Fruit fly (Drosophila melanogaster) whole organism, embryonic: Measurements from ENCODE around the gene CG10581.
A peak's percentile ranks its signal among the peaks of the same experiment; 100 is the strongest.

Experiments
- Asciz ChIP-seq: fragments of 200-800 bp; sonication (Bioruptor generic); optimal IDR thresholded peaks from 2 replicates; lab custom pipeline; 2017; ENCODE audit warnings: missing biosample characterization, mild to moderate bottlenecking, missing genetic modification characterization, missing genetic modification reagents
- CG10462 ChIP-seq: fragments of 200-800 bp; sonication (Bioruptor generic); optimal IDR thresholded peaks from 2 replicates; lab custom pipeline; 2016; ENCODE audit warnings: missing biosample characterization, missing genetic modification characterization
- CG10959 ChIP-seq: fragments of 200-800 bp; sonication (Bioruptor generic); IDR thresholded peaks from 2 replicates; pipeline ENCODE4 v1.3.6; 2022; ENCODE audit warnings: missing biosample characterization, missing genetic modification characterization
- CG14860 ChIP-seq: fragments of 200-800 bp; sonication (Bioruptor generic); IDR thresholded peaks from 3 replicates; pipeline ENCODE4 v1.3.6; 2022; ENCODE audit warnings: missing biosample characterization, missing genetic modification characterization; ENCODE audit not compliant: partially characterized antibody
- CG1529 ChIP-seq: fragments of 200-800 bp; sonication (Bioruptor generic); optimal IDR thresholded peaks from 3 replicates; lab custom pipeline; 2018; ENCODE audit warnings: missing biosample characterization, missing genetic modification characterization
- CG2199 ChIP-seq: fragments of 200-800 bp; sonication (Bioruptor generic); IDR thresholded peaks from 3 replicates; pipeline ENCODE4 v1.3.6; 2022; ENCODE audit warnings: missing biosample characterization, missing genetic modification characterization
- CG2202 ChIP-seq: fragments of 200-800 bp; sonication (Bioruptor generic); optimal IDR thresholded peaks from 2 replicates; lab custom pipeline; 2018; ENCODE audit warnings: missing biosample characterization, mild to moderate bottlenecking, missing genetic modification characterization
- CG4328 ChIP-seq: fragments of 200-800 bp; sonication (Bioruptor generic); optimal IDR thresholded peaks from 3 replicates; lab custom pipeline; 2017; ENCODE audit warnings: missing biosample characterization, missing genetic modification reagents, missing genetic modification characterization
- CG4404 ChIP-seq: fragments of 200-800 bp; sonication (Bioruptor generic); IDR thresholded peaks from 2 replicates; pipeline ENCODE4 v1.3.6; 2022; ENCODE audit warnings: missing biosample characterization, missing genetic modification characterization
- CG4707 ChIP-seq: fragments of 200-800 bp; sonication (Bioruptor generic); optimal IDR thresholded peaks from 2 replicates; lab custom pipeline; 2018; ENCODE audit warnings: missing biosample characterization, mild to moderate bottlenecking, missing genetic modification characterization, moderate library complexity
- CG4820 ChIP-seq: fragments of 200-800 bp; sonication (Bioruptor generic); optimal IDR thresholded peaks from 3 replicates; lab custom pipeline; 2016; ENCODE audit warnings: missing biosample characterization, missing genetic modification characterization
- CG5180 ChIP-seq: fragments of 200-800 bp; sonication (Bioruptor generic); optimal IDR thresholded peaks from 3 replicates; lab custom pipeline; 2017; ENCODE audit warnings: missing biosample characterization, missing genetic modification characterization, mild to moderate bottlenecking, moderate library complexity, missing genetic modification reagents
- CG7745 ChIP-seq: fragments of 200-800 bp; sonication (Bioruptor generic); optimal IDR thresholded peaks from 2 replicates; lab custom pipeline; 2018; ENCODE audit warnings: missing biosample characterization, mild to moderate bottlenecking, missing genetic modification characterization, moderate library complexity
- CG7928 ChIP-seq: fragments of 200-800 bp; sonication (Bioruptor generic); optimal IDR thresholded peaks from 2 replicates; lab custom pipeline; 2017; ENCODE audit warnings: missing biosample characterization, mild to moderate bottlenecking, missing genetic modification characterization
- CG8359 ChIP-seq: fragments of 200-800 bp; sonication (Bioruptor generic); optimal IDR thresholded peaks from 2 replicates; lab custom pipeline; 2017; ENCODE audit warnings: missing biosample characterization, mild to moderate bottlenecking, missing genetic modification characterization, borderline replicate concordance
- CG9609 ChIP-seq: fragments of 200-800 bp; sonication (Bioruptor generic); optimal IDR thresholded peaks from 3 replicates; lab custom pipeline; 2016; ENCODE audit warnings: missing biosample characterization, missing genetic modification characterization
- Dek ChIP-seq: fragments of 200-800 bp; sonication (Bioruptor generic); optimal IDR thresholded peaks from 3 replicates; lab custom pipeline; 2019; ENCODE audit warnings: missing biosample characterization, mild to moderate bottlenecking, missing genetic modification characterization, moderate library complexity
- Dip3 ChIP-seq: fragments of 200-800 bp; sonication (Bioruptor generic); optimal IDR thresholded peaks from 3 replicates; lab custom pipeline; 2016; ENCODE audit warnings: missing biosample characterization, missing genetic modification characterization
- H15 ChIP-seq: fragments of 200-800 bp; sonication (Bioruptor generic); IDR thresholded peaks from 3 replicates; pipeline ENCODE4 v1.3.6; 2022; ENCODE audit warnings: missing biosample characterization, missing genetic modification characterization
- Hand ChIP-seq: fragments of 200-800 bp; sonication (Bioruptor generic); optimal IDR thresholded peaks from 2 replicates; lab custom pipeline; 2017; ENCODE audit warnings: mild to moderate bottlenecking, missing biosample characterization, missing genetic modification reagents, missing genetic modification characterization
- Hey ChIP-seq: fragments of 200-800 bp; sonication (Bioruptor generic); optimal IDR thresholded peaks from 3 replicates; lab custom pipeline; 2018; ENCODE audit warnings: missing biosample characterization, mild to moderate bottlenecking, missing genetic modification characterization
- HmgD ChIP-seq: fragments of 200-800 bp; sonication (Bioruptor generic); optimal IDR thresholded peaks from 3 replicates; lab custom pipeline; 2016; ENCODE audit warnings: missing biosample characterization, missing genetic modification characterization
- Rx ChIP-seq: fragments of 200-800 bp; sonication (Bioruptor generic); IDR thresholded peaks from 2 replicates; pipeline ENCODE4 v1.3.6; 2022; ENCODE audit warnings: missing biosample characterization, missing genetic modification characterization
- Taf1 ChIP-seq: fragments of 200-800 bp; sonication (Bioruptor generic); IDR thresholded peaks from 2 replicates; pipeline ENCODE4 v1.3.6; 2022; ENCODE audit warnings: missing biosample characterization, missing genetic modification characterization
- Usf ChIP-seq: fragments of 200-800 bp; sonication (Bioruptor generic); optimal IDR thresholded peaks from 2 replicates; lab custom pipeline; 2017; ENCODE audit warnings: missing genotype, missing biosample characterization, missing genetic modification characterization
- abd-A ChIP-seq: fragments of 200-800 bp; sonication (Bioruptor generic); optimal IDR thresholded peaks from 3 replicates; lab custom pipeline; 2019; ENCODE audit warnings: missing biosample characterization, mild to moderate bottlenecking, missing genetic modification characterization, moderate library complexity
- bigmax ChIP-seq: fragments of 200-800 bp; sonication (Bioruptor generic); optimal IDR thresholded peaks from 2 replicates; lab custom pipeline; 2018; ENCODE audit warnings: missing biosample characterization, mild to moderate bottlenecking, missing genetic modification characterization
- chif ChIP-seq, 2 experiments: fragments of 200-800 bp; sonication (Bioruptor generic); optimal IDR thresholded peaks; 3 replicates each; lab custom pipeline; 2016; ENCODE audit warnings: missing biosample characterization in 2 of 2, missing genetic modification characterization in 2 of 2
- chm ChIP-seq: fragments of 200-800 bp; sonication (Bioruptor generic); IDR thresholded peaks from 2 replicates; pipeline ENCODE4 v1.3.6; 2022; ENCODE audit warnings: missing biosample characterization, missing genetic modification characterization
- da ChIP-seq: fragments of 200-800 bp; sonication (Bioruptor generic); optimal IDR thresholded peaks from 2 replicates; lab custom pipeline; 2016; ENCODE audit warnings: missing biosample characterization, missing genetic modification characterization
- dmrt11E ChIP-seq: fragments of 200-800 bp; sonication (Bioruptor generic); optimal IDR thresholded peaks from 3 replicates; lab custom pipeline; 2018; ENCODE audit warnings: missing biosample characterization, mild to moderate bottlenecking, missing genetic modification characterization, moderate library complexity
- gro ChIP-seq: fragments of 200-800 bp; sonication (Bioruptor generic); optimal IDR thresholded peaks from 2 replicates; lab custom pipeline; 2016; ENCODE audit warnings: missing biosample characterization, missing genetic modification characterization
- gsb ChIP-seq: fragments of 200-800 bp; sonication (Bioruptor generic); IDR thresholded peaks from 2 replicates; pipeline ENCODE4 v1.3.6; 2022; ENCODE audit warnings: missing biosample characterization, missing genetic modification characterization
- h ChIP-seq: fragments of >200 bp; optimal IDR thresholded peaks from 2 replicates; lab custom pipeline; 2017
- hbn ChIP-seq: fragments of 200-800 bp; sonication (Bioruptor generic); IDR thresholded peaks from 2 replicates; pipeline ENCODE4 v1.3.6; 2022; ENCODE audit warnings: missing biosample characterization, missing genetic modification characterization; ENCODE audit not compliant: partially characterized antibody
- mld ChIP-seq: fragments of 200-800 bp; sonication (Bioruptor generic); IDR thresholded peaks from 3 replicates; pipeline ENCODE4 v1.3.6; 2022; ENCODE audit warnings: missing biosample characterization, missing genetic modification characterization; ENCODE audit not compliant: partially characterized antibody
- pita ChIP-seq: fragments of 200-800 bp; sonication (Bioruptor generic); optimal IDR thresholded peaks from 2 replicates; lab custom pipeline; 2017; ENCODE audit warnings: missing biosample characterization, mild to moderate bottlenecking, missing genetic modification characterization
- psq ChIP-seq: fragments of 200-800 bp; sonication (Bioruptor generic); optimal IDR thresholded peaks from 2 replicates; lab custom pipeline; 2017; ENCODE audit warnings: missing biosample characterization, missing genetic modification characterization
- shn ChIP-seq: fragments of 200-800 bp; sonication (Bioruptor generic); optimal IDR thresholded peaks from 3 replicates; lab custom pipeline; 2016; ENCODE audit warnings: missing biosample characterization, missing genetic modification characterization
- sqz ChIP-seq: fragments of 200-800 bp; sonication (Bioruptor generic); optimal IDR thresholded peaks from 3 replicates; lab custom pipeline; 2018; ENCODE audit warnings: missing biosample characterization, mild to moderate bottlenecking, missing genetic modification characterization
- sug ChIP-seq: fragments of 200-800 bp; optimal IDR thresholded peaks from 2 replicates; lab custom pipeline; 2019; ENCODE audit warnings: missing biosample characterization, mild to moderate bottlenecking, missing genetic modification characterization, moderate library complexity
- tgo ChIP-seq: fragments of 200-800 bp; sonication (Bioruptor generic); IDR thresholded peaks from 3 replicates; pipeline ENCODE4 v1.3.6; 2022; ENCODE audit warnings: missing biosample characterization, missing genetic modification characterization
- zen2 ChIP-seq: fragments of 200-800 bp; sonication (Bioruptor generic); IDR thresholded peaks from 3 replicates; pipeline ENCODE4 v1.3.6; 2022; ENCODE audit warnings: missing biosample characterization, missing genetic modification characterization; ENCODE audit not compliant: partially characterized antibody

CG10581 gene

DNA sequence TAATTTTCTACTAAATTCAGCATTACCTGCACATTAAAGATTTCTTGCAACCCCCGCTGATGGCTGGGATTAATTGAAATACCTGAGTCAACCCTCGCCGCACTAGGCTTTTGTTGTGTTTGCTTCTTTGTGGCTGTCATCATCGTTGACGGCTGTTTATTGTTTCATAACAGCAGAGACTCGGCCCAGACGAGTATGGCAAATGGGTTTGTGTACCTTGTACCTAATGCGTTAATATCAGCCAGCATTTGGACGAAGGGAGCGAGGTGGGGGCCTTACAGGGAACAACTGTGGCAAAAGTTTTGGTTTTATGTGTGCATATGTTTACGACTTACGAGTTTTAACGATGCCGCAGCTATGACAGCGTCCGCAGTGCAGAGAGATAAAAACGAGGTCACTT is 21.8 kb upstream of the CG10581 start (continued):
- TF ChIP-seq gro (GFP tag; lab: Kevin White, UChicago) (peak; percentile 10), CG4820 (GFP tag; lab: Kevin White, UChicago) (no peak), mld (GFP tag; lab: Robert Waterston, UW) (no peak), H15 (no peak), shn (GFP tag; lab: Kevin White, UChicago) (no peak), CG9609 (GFP tag; lab: Kevin White, UChicago) (no peak), CG10959 (GFP tag; lab: Robert Waterston, UW) (no peak), sqz (no peak), Taf1 (GFP tag; lab: Robert Waterston, UW) (no peak), CG1529 (no peak), zen2 (GFP tag; lab: Robert Waterston, UW) (no peak), Dip3 (GFP tag; lab: Kevin White, UChicago) (no peak), tgo (no peak), Dek (tag; lab: Kevin White, UChicago) (no peak), CG10462 (GFP tag; lab: Kevin White, UChicago) (no peak), da (GFP tag; lab: Kevin White, UChicago) (no peak), CG14860 (GFP tag; lab: Robert Waterston, UW) (no peak), Hey (tag; lab: Kevin White, UChicago) (peak; percentile 18), bigmax (GFP tag; lab: Kevin White, UChicago) (no peak), chm (GFP tag; lab: Robert Waterston, UW) (no peak), CG8359 (GFP tag; lab: Kevin White, UChicago) (no peak), HmgD (no peak), h (lab: Kevin White, UChicago) (no peak), CG5180 (no peak), dmrt11E (tag; lab: Kevin White, UChicago) (no peak), CG7745 (tag; lab: Kevin White, UChicago) (no peak), sug (tag; lab: Kevin White, UChicago) (peak; percentile 4), CG7928 (GFP tag; lab: Kevin White, UChicago) (no peak), gsb (no peak), CG4707 (peak; percentile 29), CG2199 (GFP tag; lab: Robert Waterston, UW) (no peak), chif (GFP tag; optimal IDR thresholded peaks at IDR 0.05; lab: Kevin White, UChicago) (no peak), Asciz (GFP tag; lab: Kevin White, UChicago) (no peak), CG2202 (tag; lab: Kevin White, UChicago) (no peak), CG4328 (no peak), hbn (GFP tag; lab: Robert Waterston, UW) (no peak), CG4404 (GFP tag; lab: Robert Waterston, UW) (no peak), psq (GFP tag; lab: Kevin White, UChicago) (no peak), Rx (GFP tag; lab: Robert Waterston, UW) (no peak), pita (GFP tag; lab: Kevin White, UChicago) (no peak), abd-A (tag; lab: Kevin White, UChicago) (peak; percentile 80), Hand (GFP tag; lab: Kevin White, UChicago) (no peak), Usf (GFP tag; lab: Kevin White, UChicago) (no peak)
